Worm (Caenorhabditis elegans) whole organism, L3 larva: Measurements from ENCODE around the gene F10D2.8.

ENCODE experiments used
- R02D3.7 ChIP-seq: fragments of 150-350 bp; optimal IDR thresholded peaks from 2 replicates; lab custom pipeline; 2014; ENCODE audit warnings: missing biosample characterization, missing genetic modification characterization
- ZK546.5 ChIP-seq: sonication (generic microtip); optimal IDR thresholded peaks from 2 replicates; lab custom pipeline; 2017; ENCODE audit warnings: missing biosample characterization, missing genetic modification characterization
- ama-1 ChIP-seq: fragments of 150-350 bp; optimal IDR thresholded peaks from 2 replicates; lab custom pipeline; 2018
- ceh-16 ChIP-seq: sonication (generic microtip); optimal IDR thresholded peaks from 2 replicates; lab custom pipeline; 2017; ENCODE audit warnings: missing biosample characterization, missing genetic modification characterization
- ceh-28 ChIP-seq: fragments of 150-350 bp; optimal IDR thresholded peaks from 2 replicates; lab custom pipeline; 2014; ENCODE audit warnings: missing biosample characterization, missing genetic modification reagents, missing genetic modification characterization
- ceh-82 ChIP-seq: fragments of 150-350 bp; optimal IDR thresholded peaks from 2 replicates; lab custom pipeline; 2014; ENCODE audit warnings: missing biosample characterization, missing genetic modification characterization
- ceh-9 ChIP-seq: sonication (generic microtip); optimal IDR thresholded peaks from 2 replicates; lab custom pipeline; 2018; ENCODE audit warnings: missing biosample characterization, missing genetic modification characterization
- daf-12 ChIP-seq: fragments of 150-350 bp; optimal IDR thresholded peaks from 2 replicates; lab custom pipeline; 2014; ENCODE audit warnings: missing biosample characterization, missing genetic modification reagents, missing genetic modification characterization
- egl-27 ChIP-seq: sonication (generic microtip); optimal IDR thresholded peaks from 4 replicates; lab custom pipeline; 2017; ENCODE audit warnings: missing biosample characterization, missing genetic modification reagents, missing genetic modification characterization
- egl-5 ChIP-seq: fragments of 150-350 bp; optimal IDR thresholded peaks from 2 replicates; lab custom pipeline; 2017; ENCODE audit warnings: missing biosample characterization, missing genetic modification reagents, missing genetic modification characterization, inconsistent platforms
- elt-1 ChIP-seq: fragments of 150-350 bp; optimal IDR thresholded peaks from 2 replicates; lab custom pipeline; 2014; ENCODE audit warnings: missing biosample characterization, missing genetic modification characterization
- elt-2 ChIP-seq: sonication (generic microtip); optimal IDR thresholded peaks from 2 replicates; lab custom pipeline; 2016; ENCODE audit warnings: missing genetic modification reagents, mild to moderate bottlenecking, missing genetic modification characterization, missing compliant biosample characterization
- eor-1 ChIP-seq, 2 experiments: fragments of 150-350 bp; optimal IDR thresholded peaks; 2 replicates each; lab custom pipeline; 2014 to 2018; ENCODE audit warnings: missing biosample characterization in 2 of 2, missing genetic modification characterization in 2 of 2
- fkh-10 ChIP-seq: sonication (generic microtip); optimal IDR thresholded peaks from 2 replicates; lab custom pipeline; 2017; ENCODE audit warnings: missing biosample characterization, missing genetic modification reagents, missing genetic modification characterization
- fkh-2 ChIP-seq: fragments of 150-350 bp; optimal IDR thresholded peaks from 2 replicates; lab custom pipeline; 2014; ENCODE audit warnings: missing biosample characterization, missing genetic modification reagents, missing genetic modification characterization
- hmg-11 ChIP-seq: sonication (generic microtip); optimal IDR thresholded peaks from 2 replicates; lab custom pipeline; 2016; ENCODE audit warnings: missing genetic modification characterization, missing compliant biosample characterization
- jun-1 ChIP-seq: fragments of 150-350 bp; optimal IDR thresholded peaks from 2 replicates; lab custom pipeline; 2014; ENCODE audit warnings: missing biosample characterization, missing genetic modification reagents, missing genetic modification characterization
- lin-15B ChIP-seq: fragments of 150-350 bp; optimal IDR thresholded peaks from 2 replicates; lab custom pipeline; 2014; ENCODE audit warnings: missing biosample characterization, missing genetic modification characterization
- lin-39 ChIP-seq: fragments of 150-350 bp; optimal IDR thresholded peaks from 2 replicates; lab custom pipeline; 2018; ENCODE audit warnings: missing biosample characterization, missing genetic modification reagents, missing genetic modification characterization
- lsy-12 ChIP-seq: sonication (generic microtip); optimal IDR thresholded peaks from 2 replicates; lab custom pipeline; 2016; ENCODE audit warnings: mild to moderate bottlenecking, missing genetic modification characterization, missing compliant biosample characterization
- mdl-1 ChIP-seq: fragments of 150-350 bp; optimal IDR thresholded peaks from 2 replicates; lab custom pipeline; 2014; ENCODE audit warnings: missing biosample characterization, missing genetic modification characterization
- nfya-1 ChIP-seq: sonication (generic microtip); optimal IDR thresholded peaks from 2 replicates; lab custom pipeline; 2017; ENCODE audit warnings: missing genetic modification characterization, mild to moderate bottlenecking, missing compliant biosample characterization, antibody characterized with exemption, moderate library complexity; ENCODE audit not compliant: insufficient read depth
- nhr-11 ChIP-seq: fragments of 150-350 bp; optimal IDR thresholded peaks from 2 replicates; lab custom pipeline; 2014; ENCODE audit warnings: missing biosample characterization, missing genetic modification characterization
- nhr-23 ChIP-seq: fragments of 150-350 bp; optimal IDR thresholded peaks from 2 replicates; lab custom pipeline; 2014; ENCODE audit warnings: missing biosample characterization, missing genetic modification reagents, missing genetic modification characterization
- nhr-25 ChIP-seq: sonication (generic microtip); optimal IDR thresholded peaks from 2 replicates; lab custom pipeline; 2017; ENCODE audit warnings: missing biosample characterization, missing genetic modification characterization
- nhr-28 ChIP-seq: fragments of 150-350 bp; optimal IDR thresholded peaks from 2 replicates; lab custom pipeline; 2014; ENCODE audit warnings: missing biosample characterization, missing genetic modification characterization
- nhr-43 ChIP-seq: sonication (generic microtip); optimal IDR thresholded peaks from 2 replicates; lab custom pipeline; 2016; ENCODE audit warnings: mild to moderate bottlenecking, missing genetic modification characterization, missing compliant biosample characterization; ENCODE audit not compliant: poor library complexity, severe bottlenecking
- nhr-67 ChIP-seq: fragments of 150-350 bp; optimal IDR thresholded peaks from 2 replicates; lab custom pipeline; 2014; ENCODE audit warnings: missing biosample characterization, missing genetic modification characterization
- pha-4 ChIP-seq: fragments of 150-350 bp; optimal IDR thresholded peaks from 2 replicates; lab custom pipeline; 2014; ENCODE audit warnings: missing biosample characterization, missing genetic modification reagents, missing genetic modification characterization
- pqm-1 ChIP-seq: fragments of 150-350 bp; optimal IDR thresholded peaks from 2 replicates; lab custom pipeline; 2017; ENCODE audit warnings: missing biosample characterization, missing genetic modification characterization, inconsistent platforms
- sea-2 ChIP-seq: fragments of 150-350 bp; sonication (generic microtip); optimal IDR thresholded peaks from 4 replicates; lab custom pipeline; 2014; ENCODE audit warnings: missing biosample characterization, missing genetic modification reagents, missing genetic modification characterization
- skn-1 ChIP-seq: fragments of 150-350 bp; optimal IDR thresholded peaks from 2 replicates; lab custom pipeline; 2014; ENCODE audit warnings: missing biosample characterization, missing genetic modification characterization
- snpc-4 ChIP-seq: fragments of 150-350 bp; optimal IDR thresholded peaks from 2 replicates; lab custom pipeline; 2014; ENCODE audit warnings: missing biosample characterization, missing genetic modification characterization
- tbx-2 ChIP-seq: sonication (generic microtip); optimal IDR thresholded peaks from 2 replicates; lab custom pipeline; 2016; ENCODE audit warnings: mild to moderate bottlenecking, missing genetic modification characterization, missing compliant biosample characterization
- unc-39 ChIP-seq: sonication (generic microtip); optimal IDR thresholded peaks from 4 replicates; lab custom pipeline; 2017; ENCODE audit warnings: missing biosample characterization, missing genetic modification characterization
- unc-62 ChIP-seq: fragments of 150-350 bp; sonication (generic microtip); optimal IDR thresholded peaks from 4 replicates; lab custom pipeline; 2014; ENCODE audit warnings: missing biosample characterization, missing genetic modification reagents, missing genetic modification characterization
- zag-1 ChIP-seq: fragments of 150-350 bp; optimal IDR thresholded peaks from 2 replicates; lab custom pipeline; 2014; ENCODE audit warnings: missing biosample characterization, missing genetic modification characterization
- ztf-11 ChIP-seq: fragments of 150-350 bp; optimal IDR thresholded peaks from 2 replicates; lab custom pipeline; 2014; ENCODE audit warnings: missing biosample characterization, missing genetic modification characterization
- ztf-4 ChIP-seq: fragments of 150-350 bp; optimal IDR thresholded peaks from 2 replicates; lab custom pipeline; 2014; ENCODE audit warnings: missing biosample characterization, missing genetic modification characterization

Gene F10D2.8

ce11 chrV:7198403-7198802, 47.9 kb upstream of the F10D2.8 start (continued):
- peak; percentile 58 for TF ChIP-seq pqm-1
- TF ChIP-seq ztf-11, result no peak
- no peak for TF ChIP-seq fkh-2 (tag; lab: Kevin White, UChicago)
- peak; percentile 19 for TF ChIP-seq nhr-43 (tag; lab: Kevin White, UChicago)
- no peak for TF ChIP-seq eor-1 (tag; optimal IDR thresholded peaks at IDR 0.05; lab: Kevin White, UChicago)
- TF ChIP-seq elt-2, result peak; percentile 85
- no peak for TF ChIP-seq fkh-10 (GFP tag; lab: Kevin White, UChicago)
- no peak for TF ChIP-seq nfya-1 (tag; lab: Kevin White, UChicago)
- TF ChIP-seq tbx-2 (tag; lab: Kevin White, UChicago), result no peak
- no peak for TF ChIP-seq mdl-1 (tag; lab: Kevin White, UChicago)
- TF ChIP-seq skn-1 (tag; lab: Kevin White, UChicago), result peak; percentile 18
- TF ChIP-seq unc-62, result no peak

- TF ChIP-seq egl-5 (tag; lab: Kevin White, UChicago) (no peak), tbx-2 (tag; lab: Kevin White, UChicago) (no peak)
Measured at ce11 chrV:7197036-7197435, 46.5 kb upstream of the F10D2.8 start.

DNA sequence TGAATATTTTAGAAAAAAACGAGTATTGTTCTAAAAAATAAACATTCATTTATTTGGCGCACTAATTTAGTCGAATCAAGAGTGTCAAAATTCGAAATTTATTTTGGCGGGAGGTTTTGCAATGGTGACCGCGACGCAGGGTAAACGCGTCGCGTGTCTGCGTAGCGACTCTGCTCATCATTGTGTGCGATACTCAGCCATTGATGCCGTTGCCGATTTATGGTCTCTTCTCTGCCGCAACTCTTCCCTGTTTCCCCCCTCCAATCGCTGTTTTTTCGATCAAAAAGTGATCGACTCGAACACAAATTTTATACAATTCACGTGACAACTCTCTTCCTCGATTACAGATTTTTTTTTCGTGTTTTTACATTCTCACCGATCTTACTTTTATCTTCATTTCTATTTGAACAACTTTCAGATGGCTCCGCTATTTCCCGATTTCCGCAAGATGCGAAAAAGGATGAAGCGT, 46.0 kb upstream of the F10D2.8 start, which contains the start of gene F09G2.2:
Gene F09G2.2 (plus strand): TSS at position 419 of the 469 bp plus-strand sequence.
- TF ChIP-seq nhr-28 (no peak), sea-2 (GFP tag; lab: Kevin White, UChicago) (no peak), R02D3.7 (peak; percentile 71), nfya-1 (tag; lab: Kevin White, UChicago) (peak; percentile 95), ceh-16 (no peak), ama-1 (lab: Kevin White, UChicago) (peak; percentile 78), nhr-43 (tag; lab: Kevin White, UChicago) (peak; percentile 86), zag-1 (no peak), nhr-23 (tag; lab: Kevin White, UChicago) (peak; percentile 96), tbx-2 (tag; lab: Kevin White, UChicago) (peak; percentile 45), lin-39 (tag; lab: Kevin White, UChicago) (peak; percentile 97), ZK546.5 (tag; lab: Kevin White, UChicago) (peak; percentile 16), jun-1 (tag; lab: Kevin White, UChicago) (peak; percentile 94), fkh-10 (GFP tag; lab: Kevin White, UChicago) (peak; percentile 8), ceh-9 (tag; lab: Kevin White, UChicago) (no peak), elt-1 (peak; percentile 59), snpc-4 (tag; lab: Kevin White, UChicago) (peak; percentile 82), unc-39 (tag; lab: Kevin White, UChicago) (no peak), skn-1 (tag; lab: Kevin White, UChicago) (peak; percentile 90), pha-4 (tag; lab: Kevin White, UChicago) (peak; percentile 89), elt-2 (peak; percentile 89), lin-15B (tag; lab: Kevin White, UChicago) (peak; percentile 92), egl-5 (tag; lab: Kevin White, UChicago) (peak; percentile 87), ztf-4 (tag; lab: Kevin White, UChicago) (peak; percentile 32), ceh-82 (tag; lab: Kevin White, UChicago) (peak; percentile 2), lsy-12 (peak; percentile 67), hmg-11 (peak; percentile 82), pqm-1 (peak; percentile 75), nhr-11 (tag; lab: Kevin White, UChicago) (no peak), nhr-67 (tag; lab: Kevin White, UChicago) (no peak), nhr-25 (peak; percentile 96), ceh-28 (tag; lab: Kevin White, UChicago) (peak; percentile 64), egl-27 (tag; lab: Kevin White, UChicago) (peak; percentile 46)
- TF ChIP-seq, all 47 proteins: peak for 25

DNA sequence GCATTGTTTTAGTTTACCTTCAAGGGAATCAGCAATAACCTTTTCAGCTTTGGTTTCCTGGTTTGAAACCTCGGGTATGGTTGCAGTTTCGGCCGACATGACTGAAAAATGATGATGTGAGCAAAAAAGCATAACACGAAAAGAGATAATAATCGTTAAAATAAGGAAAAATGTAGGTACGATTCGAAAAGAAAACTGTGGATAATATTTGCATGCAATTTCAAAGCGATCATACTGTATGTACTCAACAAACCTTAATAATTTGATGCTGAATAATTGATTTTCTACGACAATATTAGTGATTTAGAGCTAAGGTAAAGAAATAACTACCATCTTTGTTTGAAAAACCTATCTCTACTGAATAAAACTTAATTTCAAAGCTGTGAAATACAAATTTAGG, 45.5 kb upstream of the F10D2.8 start, which contains the start of gene attf-2:
Gene attf-2 (minus strand): TSS at position 101 of the 400 bp plus-strand sequence.
- TF ChIP-seq nhr-67 (tag; lab: Kevin White, UChicago) (no peak), lin-15B (tag; lab: Kevin White, UChicago) (no peak), ceh-16 (no peak), daf-12 (tag; lab: Kevin White, UChicago) (no peak)
